Worm (Caenorhabditis elegans) whole organism, L4 larva: Measurements from ENCODE around the gene Y48A6B.7.
A peak's percentile ranks its signal among the peaks of the same experiment; 100 is the strongest.
"Not testable (repeated sequence)": the region's sequence is repeated elsewhere in the genome, so short reads cannot be mapped to it uniquely, and the experiment has no call there.

Source experiments
- D1046.2 ChIP-seq: fragments of 200-800 bp; sonication (Bioruptor generic); IDR thresholded peaks from 2 replicates; pipeline ENCODE4 v1.3.6; 2022; ENCODE audit warnings: missing genetic modification characterization, missing compliant biosample characterization
- F37D6.2 ChIP-seq: sonication (generic microtip); optimal IDR thresholded peaks from 2 replicates; lab custom pipeline; 2016; ENCODE audit warnings: mild to moderate bottlenecking, missing genetic modification characterization, missing compliant biosample characterization
- R02D3.7 ChIP-seq: fragments of 150-350 bp; sonication (generic microtip); optimal IDR thresholded peaks from 3 replicates; lab custom pipeline; 2014; ENCODE audit warnings: missing biosample characterization, missing genetic modification characterization
- T20F7.1 ChIP-seq: fragments of 200-800 bp; sonication (Bioruptor generic); optimal IDR thresholded peaks from 2 replicates; lab custom pipeline; 2018; ENCODE audit warnings: mild to moderate bottlenecking, missing genetic modification characterization, missing compliant biosample characterization
- T26A8.4 ChIP-seq: fragments of 200-800 bp; sonication (Bioruptor generic); IDR thresholded peaks from 2 replicates; pipeline ENCODE4 v1.3.6; 2022; ENCODE audit warnings: missing genetic modification characterization, missing compliant biosample characterization
- aha-1 ChIP-seq: fragments of 150-350 bp; peaks from one replicate; lab custom pipeline; 2014; ENCODE audit warnings: missing biosample characterization, missing genetic modification characterization
- ceh-32 ChIP-seq: sonication (generic microtip); optimal IDR thresholded peaks from 2 replicates; lab custom pipeline; 2016; ENCODE audit warnings: mild to moderate bottlenecking, missing genetic modification characterization, missing compliant biosample characterization; ENCODE audit not compliant: poor library complexity
- ctbp-1 ChIP-seq: fragments of 200-800 bp; sonication (Bioruptor generic); IDR thresholded peaks from 2 replicates; pipeline ENCODE4 v1.3.6; 2022; ENCODE audit warnings: missing genetic modification reagents, missing genetic modification characterization, missing compliant biosample characterization
- daf-12 ChIP-seq: fragments of 150-350 bp; optimal IDR thresholded peaks from 2 replicates; lab custom pipeline; 2014; ENCODE audit warnings: missing biosample characterization, missing genetic modification reagents, missing genetic modification characterization
- daf-8 ChIP-seq: fragments of 200-800 bp; sonication (Bioruptor generic); IDR thresholded peaks from 2 replicates; pipeline ENCODE4 v1.3.6; 2022; ENCODE audit warnings: missing genetic modification characterization, missing compliant biosample characterization
- dmd-8 ChIP-seq: fragments of 200-800 bp; sonication (Bioruptor generic); IDR thresholded peaks from 2 replicates; pipeline ENCODE4 v1.3.6; 2022; ENCODE audit warnings: missing genetic modification characterization, missing compliant biosample characterization
- dmd-9 ChIP-seq: fragments of 200-800 bp; sonication (Bioruptor generic); IDR thresholded peaks from 2 replicates; pipeline ENCODE4 v1.3.6; 2022; ENCODE audit warnings: missing genetic modification reagents, missing genetic modification characterization, missing compliant biosample characterization
- dve-1 ChIP-seq: sonication (generic microtip); optimal IDR thresholded peaks from 2 replicates; lab custom pipeline; 2017; ENCODE audit warnings: antibody characterized with exemption, mild to moderate bottlenecking, missing genetic modification characterization, missing compliant biosample characterization; ENCODE audit not compliant: insufficient read depth
- egl-43 ChIP-seq: fragments of 200-800 bp; sonication (Bioruptor generic); IDR thresholded peaks from 2 replicates; pipeline ENCODE4 v1.3.6; 2022; ENCODE audit warnings: missing genetic modification reagents, missing genetic modification characterization, missing compliant biosample characterization
- fkh-10 ChIP-seq: fragments of 150-350 bp; optimal IDR thresholded peaks from 2 replicates; lab custom pipeline; 2014; ENCODE audit warnings: missing biosample characterization, missing genetic modification reagents, missing genetic modification characterization
- hlh-30 ChIP-seq: sonication (generic microtip); optimal IDR thresholded peaks from 2 replicates; lab custom pipeline; 2017; ENCODE audit warnings: antibody characterized with exemption, mild to moderate bottlenecking, missing genetic modification characterization, missing compliant biosample characterization; ENCODE audit not compliant: insufficient read depth
- lim-7 ChIP-seq: fragments of 200-800 bp; sonication (Bioruptor generic); IDR thresholded peaks from 2 replicates; pipeline ENCODE4 v1.3.6; 2022; ENCODE audit warnings: missing genetic modification characterization, missing compliant biosample characterization
- lin-29 ChIP-seq: fragments of 200-800 bp; sonication (Bioruptor generic); IDR thresholded peaks from 2 replicates; pipeline ENCODE4 v1.3.6; 2022; ENCODE audit warnings: missing genetic modification reagents, missing genetic modification characterization, missing compliant biosample characterization
- lin-38 ChIP-seq: fragments of 200-800 bp; sonication (Bioruptor generic); IDR thresholded peaks from 2 replicates; pipeline ENCODE4 v1.3.6; 2022; ENCODE audit warnings: missing genetic modification reagents, missing genetic modification characterization, missing compliant biosample characterization
- madf-5 ChIP-seq, 2 experiments: fragments of 200-800 bp; sonication (Bioruptor generic); IDR thresholded peaks; 2 replicates each; pipeline ENCODE4 v1.3.6; 2022; ENCODE audit warnings: missing compliant biosample characterization in 2 of 2, missing genetic modification characterization in 2 of 2
- madf-9 ChIP-seq: fragments of 200-800 bp; sonication (Bioruptor generic); conservative IDR thresholded peaks from 2 replicates; pipeline ENCODE4 v1.3.6; 2022; ENCODE audit warnings: missing genetic modification reagents, missing genetic modification characterization, missing compliant biosample characterization
- mdt-29 ChIP-seq: fragments of 200-800 bp; sonication (Bioruptor generic); IDR thresholded peaks from 2 replicates; pipeline ENCODE4 v1.3.6; 2022; ENCODE audit warnings: missing genetic modification reagents, missing genetic modification characterization, missing compliant biosample characterization
- mxl-2 ChIP-seq: fragments of 200-800 bp; sonication (Bioruptor generic); conservative IDR thresholded peaks from 2 replicates; pipeline ENCODE4 v1.3.6; 2022; ENCODE audit warnings: missing genetic modification reagents, missing genetic modification characterization, missing compliant biosample characterization
- mxl-3 ChIP-seq: fragments of 200-800 bp; sonication (Bioruptor generic); optimal IDR thresholded peaks from 2 replicates; lab custom pipeline; 2018; ENCODE audit warnings: mild to moderate bottlenecking, missing genetic modification characterization, missing compliant biosample characterization
- nhr-102 ChIP-seq: sonication (generic microtip); optimal IDR thresholded peaks from 2 replicates; lab custom pipeline; 2016; ENCODE audit warnings: mild to moderate bottlenecking, missing genetic modification characterization, moderate library complexity, missing compliant biosample characterization
- nhr-11 ChIP-seq: fragments of 150-350 bp; optimal IDR thresholded peaks from 2 replicates; lab custom pipeline; 2014; ENCODE audit warnings: missing biosample characterization, missing genetic modification characterization
- nhr-25 ChIP-seq: sonication (generic microtip); optimal IDR thresholded peaks from 2 replicates; lab custom pipeline; 2017; ENCODE audit warnings: missing genetic modification characterization, mild to moderate bottlenecking, missing compliant biosample characterization, antibody characterized with exemption, moderate library complexity, borderline replicate concordance; ENCODE audit not compliant: insufficient read depth
- nhr-28 ChIP-seq: fragments of 150-350 bp; optimal IDR thresholded peaks from 2 replicates; lab custom pipeline; 2014; ENCODE audit warnings: missing biosample characterization, missing genetic modification characterization
- nhr-76 ChIP-seq: fragments of 150-350 bp; optimal IDR thresholded peaks from 2 replicates; lab custom pipeline; 2014; ENCODE audit warnings: missing biosample characterization, missing genetic modification characterization
- nhr-77 ChIP-seq: fragments of 150-350 bp; optimal IDR thresholded peaks from 2 replicates; lab custom pipeline; 2014; ENCODE audit warnings: missing biosample characterization, missing genetic modification characterization
- pha-4 ChIP-seq, 2 experiments: fragments of 150-350 bp in 1 of 2; fragments of 200-800 bp in 1 of 2; sonication (Bioruptor generic) in 1 of 2; IDR thresholded peaks in 1 of 2; optimal IDR thresholded peaks in 1 of 2; 2 replicates each; pipeline versions ENCODE4 v1.3.6 to Lab custom; 2014 to 2022; ENCODE audit warnings: missing genetic modification characterization in 2 of 2, missing genetic modification reagents in 2 of 2, missing biosample characterization in 1 of 2, missing compliant biosample characterization in 1 of 2
- rbr-2 ChIP-seq: sonication (generic microtip); optimal IDR thresholded peaks from 2 replicates; lab custom pipeline; 2016; ENCODE audit warnings: missing genotype, missing genetic modification characterization, missing compliant biosample characterization
- set-16 ChIP-seq: fragments of 200-800 bp; sonication (Bioruptor generic); IDR thresholded peaks from 2 replicates; pipeline ENCODE4 v1.3.6; 2022; ENCODE audit warnings: missing genetic modification reagents, missing genetic modification characterization, missing compliant biosample characterization
- skn-1 ChIP-seq: fragments of 150-350 bp; optimal IDR thresholded peaks from 2 replicates; lab custom pipeline; 2014; ENCODE audit warnings: missing biosample characterization, missing genetic modification characterization
- tag-97 ChIP-seq: fragments of 200-800 bp; sonication (Bioruptor generic); IDR thresholded peaks from 2 replicates; pipeline ENCODE4 v1.3.6; 2022; ENCODE audit warnings: missing genetic modification characterization, missing compliant biosample characterization
- tra-1 ChIP-seq: fragments of 200-800 bp; sonication (Bioruptor generic); IDR thresholded peaks from 2 replicates; pipeline ENCODE4 v1.3.6; 2022; ENCODE audit warnings: missing genetic modification reagents, missing genetic modification characterization, missing compliant biosample characterization
- unc-62 ChIP-seq, 3 experiments: fragments of 150-350 bp in 1 of 3; sonication (generic microtip); optimal IDR thresholded peaks in 2 of 3; peaks in 1 of 3; 1 replicate in 1 of 3; 2 replicates in 2 of 3; lab custom pipeline; 2014 to 2017; ENCODE audit warnings: missing biosample characterization in 3 of 3, missing genetic modification characterization in 3 of 3, missing genetic modification reagents in 3 of 3, missing genotype in 1 of 3
- zfp-3 ChIP-seq: fragments of 200-800 bp; sonication (Bioruptor generic); conservative IDR thresholded peaks from 2 replicates; pipeline ENCODE4 v1.3.6; 2022; ENCODE audit warnings: missing genetic modification reagents, missing genetic modification characterization, missing compliant biosample characterization
- zip-2 ChIP-seq: fragments of 150-350 bp; optimal IDR thresholded peaks from 2 replicates; lab custom pipeline; 2014; ENCODE audit warnings: missing biosample characterization, missing genetic modification characterization

The Y48A6B.7 gene

ce11 chrIII:10985559-10986036 lies 40.8 kb downstream of the Y48A6B.7 start, which contains the start of gene col-93 (continued):
- TF ChIP-seq fkh-10 (no peak), egl-43 (no peak), T20F7.1 (no peak), madf-9 (GFP tag; lab: Robert Waterston, UW) (no peak), nhr-28 (no peak), daf-12 (tag; lab: Kevin White, UChicago) (no peak), ceh-32 (tag; lab: Kevin White, UChicago) (no peak)

DNA sequence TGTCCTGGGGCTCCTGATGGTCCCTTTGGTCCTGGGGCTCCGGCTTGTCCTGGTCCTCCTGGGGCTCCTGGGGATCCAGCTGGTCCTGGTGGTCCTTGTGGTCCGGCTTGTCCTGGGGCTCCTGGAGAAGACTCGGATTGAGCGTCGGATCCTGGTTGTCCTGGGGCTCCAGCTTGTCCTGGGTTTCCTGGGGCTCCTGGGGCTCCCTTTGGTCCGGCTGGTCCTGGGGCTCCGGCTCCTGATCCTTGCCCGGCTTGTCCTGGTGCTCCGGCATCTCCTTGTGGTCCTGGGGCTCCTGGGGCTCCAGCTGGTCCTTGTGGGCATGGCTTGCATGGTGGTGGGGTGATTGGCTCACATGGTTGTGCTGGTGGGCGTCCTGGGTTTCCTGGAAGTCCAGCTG lies 41.6 kb downstream of the Y48A6B.7 start:
- TF ChIP-seq set-16 (GFP tag; lab: Robert Waterston, UW) (peak; percentile 99), lim-7 (GFP tag; lab: Robert Waterston, UW) (peak; percentile 45; the same call in 1 of the 2 replicates), lin-38 (peak; percentile 18; the same call in 1 of the 2 replicates), T26A8.4 (GFP tag; lab: Robert Waterston, UW) (0 out of 2 replicates have a peak, but pooled peaks have one; percentile 33), egl-43 (0 out of 2 replicates have a peak, but pooled peaks have one; percentile 24), mxl-2 (GFP tag; lab: Robert Waterston, UW) (0 out of 2 replicates have a peak, but pooled peaks have one; percentile 42), dmd-8 (GFP tag; lab: Robert Waterston, UW) (0 out of 2 replicates have a peak, but pooled peaks have one; percentile 55), ctbp-1 (GFP tag; lab: Robert Waterston, UW) (peak; percentile 38; the same call in 1 of the 2 replicates), tra-1 (GFP tag; lab: Robert Waterston, UW) (peak; percentile 59; the same call in 1 of the 2 replicates), D1046.2 (GFP tag; lab: Robert Waterston, UW) (0 out of 2 replicates have a peak, but pooled peaks have one; percentile 50), pha-4 (GFP tag; IDR thresholded peaks at IDR 0.05; lab: Robert Waterston, UW) (peak; percentile 45; the same call in 1 of the 2 replicates), madf-5 (GFP tag; IDR thresholded peaks at IDR 0.05; lab: Robert Waterston, UW) (peak in 1 of 2 experiments; percentile 96; a peak in 2 of 4 replicates), madf-9 (GFP tag; lab: Robert Waterston, UW) (0 out of 2 replicates have a peak, but pooled peaks have one; percentile 39)
- not testable (repeated sequence) for TF ChIP-seq pha-4 (tag; optimal IDR thresholded peaks at IDR 0.05; lab: Kevin White, UChicago)
- TF ChIP-seq, all 104 proteins: peak for 13; not testable (repeated sequence) for 91

ce11 chrIII:10983153-10983552 lies 43.2 kb downstream of the Y48A6B.7 start, which contains the start of gene col-92:
Gene col-92 (minus strand): TSS chrIII:10983253.
- peak; percentile 15 for TF ChIP-seq aha-1
- no peak for TF ChIP-seq lin-38
- no peak for TF ChIP-seq unc-62 (GFP tag; optimal IDR thresholded peaks at IDR 0.05 in 1 of 2; lab: Kevin White, UChicago)
- no peak for TF ChIP-seq unc-62 (tag; optimal IDR thresholded peaks at IDR 0.05; lab: Kevin White, UChicago)
- TF ChIP-seq hlh-30 (tag; lab: Kevin White, UChicago), result no peak
- TF ChIP-seq pha-4 (GFP tag; IDR thresholded peaks at IDR 0.05; lab: Robert Waterston, UW), result no peak
- no peak for TF ChIP-seq pha-4 (tag; optimal IDR thresholded peaks at IDR 0.05; lab: Kevin White, UChicago)
- TF ChIP-seq dmd-9 (GFP tag; lab: Robert Waterston, UW), result no peak
- TF ChIP-seq F37D6.2 (tag; lab: Kevin White, UChicago), result no peak

DNA sequence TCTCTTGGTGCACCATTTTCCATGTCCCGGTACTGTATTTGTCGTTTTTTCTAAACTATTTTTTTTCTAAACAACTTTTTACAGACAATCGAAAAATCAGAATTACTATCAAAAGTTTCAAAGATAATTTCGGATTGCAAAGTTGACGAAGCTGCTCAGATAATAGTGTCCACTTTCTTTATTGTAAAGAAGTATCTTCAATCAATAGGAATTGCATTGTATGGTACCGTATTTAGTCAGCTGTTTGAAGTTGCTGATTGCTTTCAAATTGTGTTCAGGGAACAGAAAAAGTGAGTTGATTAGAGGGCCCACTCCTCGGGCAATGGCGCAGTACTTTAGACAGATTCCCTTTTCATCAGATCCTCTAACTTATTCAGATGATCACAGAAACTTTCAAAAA lies 44.8 kb downstream of the Y48A6B.7 start:
- TF ChIP-seq zip-2, result no peak
- peak; percentile 10; the same call in 1 of the 2 replicates for TF ChIP-seq T26A8.4 (GFP tag; lab: Robert Waterston, UW)
- TF ChIP-seq tag-97, result no peak
- TF ChIP-seq lin-38, result no peak
- TF ChIP-seq unc-62 (GFP tag; optimal IDR thresholded peaks at IDR 0.05 in 1 of 2; lab: Kevin White, UChicago), result peak in 1 of 2 experiments; percentile 96
- TF ChIP-seq unc-62 (tag; optimal IDR thresholded peaks at IDR 0.05; lab: Kevin White, UChicago), result no peak
- no peak for TF ChIP-seq nhr-76 (tag; lab: Kevin White, UChicago)
- no peak for TF ChIP-seq daf-8 (GFP tag; lab: Robert Waterston, UW)
- TF ChIP-seq nhr-25 (tag; lab: Kevin White, UChicago), result no peak

DNA sequence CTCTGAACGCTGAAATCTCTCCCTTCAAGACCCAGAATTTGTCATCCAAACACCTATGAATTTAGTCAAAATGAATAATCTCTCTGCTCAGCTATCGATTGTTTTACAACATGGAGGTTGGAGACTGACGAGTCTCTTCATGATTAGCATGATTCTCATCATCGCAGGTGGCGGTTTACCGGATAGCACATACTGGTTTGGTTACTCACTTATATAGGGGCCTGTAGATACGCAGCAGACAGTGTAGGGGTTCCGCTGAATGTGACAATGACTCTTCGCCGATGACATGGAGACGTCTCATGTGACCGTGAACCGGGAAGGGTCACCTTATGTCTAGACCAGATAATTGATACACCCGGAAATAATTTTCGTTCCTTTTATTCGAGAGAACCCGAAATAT lies 49.8 kb downstream of the Y48A6B.7 start:
- TF ChIP-seq dve-1 (tag; lab: Kevin White, UChicago), result no peak
- no peak for TF ChIP-seq mxl-3 (GFP tag; lab: Kevin White, UChicago)
- no peak for TF ChIP-seq nhr-11
- no peak for TF ChIP-seq egl-43
- TF ChIP-seq mdt-29 (GFP tag; lab: Robert Waterston, UW), result no peak
- no peak for TF ChIP-seq skn-1 (tag; lab: Kevin White, UChicago)
- TF ChIP-seq madf-5 (GFP tag; IDR thresholded peaks at IDR 0.05; lab: Robert Waterston, UW), result no peak
- no peak for TF ChIP-seq R02D3.7 (tag; lab: Kevin White, UChicago)
- no peak for TF ChIP-seq nhr-102
- no peak for TF ChIP-seq lin-29 (GFP tag; lab: Robert Waterston, UW)
- TF ChIP-seq nhr-77 (tag; lab: Kevin White, UChicago), result no peak
- no peak for TF ChIP-seq zfp-3 (GFP tag; lab: Robert Waterston, UW)
- no peak for TF ChIP-seq T20F7.1
- TF ChIP-seq rbr-2 (tag; lab: Kevin White, UChicago), result no peak
